Fruit fly (Drosophila melanogaster) whole organism, embryonic: ENCODE measurements around the gene Caf1-55.

Source experiments
- Atf-2 ChIP-seq: fragments of 200-800 bp; sonication (Bioruptor generic); optimal IDR thresholded peaks from 2 replicates; lab custom pipeline; 2016; ENCODE audit warnings: missing biosample characterization, missing genetic modification characterization
- CG10147 ChIP-seq: fragments of 200-800 bp; sonication (Bioruptor generic); optimal IDR thresholded peaks from 2 replicates; lab custom pipeline; 2019; ENCODE audit warnings: missing biosample characterization, mild to moderate bottlenecking, missing genetic modification characterization, moderate library complexity
- CG11398 ChIP-seq: fragments of 200-800 bp; sonication (Bioruptor generic); optimal IDR thresholded peaks from 2 replicates; lab custom pipeline; 2016; ENCODE audit warnings: missing biosample characterization, missing genetic modification characterization
- CG12219 ChIP-seq: fragments of 200-800 bp; sonication (Bioruptor generic); optimal IDR thresholded peaks from 3 replicates; lab custom pipeline; 2018; ENCODE audit warnings: missing biosample characterization, mild to moderate bottlenecking, missing genetic modification characterization
- CG13296 ChIP-seq: fragments of 200-800 bp; sonication (Bioruptor generic); optimal IDR thresholded peaks from 3 replicates; lab custom pipeline; 2018; ENCODE audit warnings: missing biosample characterization, mild to moderate bottlenecking, missing genetic modification characterization
- CG1647 ChIP-seq: fragments of 200-800 bp; sonication (Bioruptor generic); optimal IDR thresholded peaks from 3 replicates; lab custom pipeline; 2016; ENCODE audit warnings: missing biosample characterization, missing genetic modification characterization
- CG16779 ChIP-seq: fragments of 200-800 bp; sonication (Bioruptor generic); IDR thresholded peaks from 2 replicates; pipeline ENCODE4 v1.3.6; 2022; ENCODE audit warnings: missing biosample characterization, missing genetic modification characterization
- CG16863 ChIP-seq: fragments of 200-800 bp; sonication (Bioruptor generic); optimal IDR thresholded peaks from 3 replicates; lab custom pipeline; 2016; ENCODE audit warnings: missing biosample characterization, missing genetic modification characterization
- CG17328 ChIP-seq: fragments of 200-800 bp; sonication (Bioruptor generic); IDR thresholded peaks from 2 replicates; pipeline ENCODE4 v1.3.6; 2022; ENCODE audit warnings: missing biosample characterization, missing genetic modification characterization
- CG17359 ChIP-seq: fragments of 200-800 bp; sonication (Bioruptor generic); optimal IDR thresholded peaks from 3 replicates; lab custom pipeline; 2018; ENCODE audit warnings: missing biosample characterization, mild to moderate bottlenecking, missing genetic modification characterization, moderate library complexity
- CG17612 ChIP-seq: fragments of 200-800 bp; sonication (Bioruptor generic); IDR thresholded peaks from 2 replicates; pipeline ENCODE4 v1.3.6; 2022; ENCODE audit warnings: missing biosample characterization, missing genetic modification characterization
- CG17802 ChIP-seq: fragments of 200-800 bp; sonication (Bioruptor generic); optimal IDR thresholded peaks from 2 replicates; lab custom pipeline; 2018; ENCODE audit warnings: missing biosample characterization, mild to moderate bottlenecking, missing genetic modification characterization, moderate library complexity
- CG17829 ChIP-seq: fragments of 200-800 bp; optimal IDR thresholded peaks from 2 replicates; lab custom pipeline; 2019; ENCODE audit warnings: missing biosample characterization, mild to moderate bottlenecking, missing genetic modification characterization, moderate library complexity
- CG18476 ChIP-seq: fragments of 200-800 bp; sonication (Bioruptor generic); optimal IDR thresholded peaks from 2 replicates; lab custom pipeline; 2016; ENCODE audit warnings: missing biosample characterization, mild to moderate bottlenecking, missing genetic modification characterization
- CG18764 ChIP-seq: fragments of 200-800 bp; sonication (Bioruptor generic); optimal IDR thresholded peaks from 3 replicates; lab custom pipeline; 2016; ENCODE audit warnings: missing biosample characterization, missing genetic modification characterization
- CG2678 ChIP-seq: fragments of 200-800 bp; sonication (Bioruptor generic); optimal IDR thresholded peaks from 3 replicates; lab custom pipeline; 2019; ENCODE audit warnings: missing biosample characterization, mild to moderate bottlenecking, missing genetic modification characterization, moderate library complexity
- CG34224 ChIP-seq: fragments of 200-800 bp; sonication (Bioruptor generic); IDR thresholded peaks from 3 replicates; pipeline ENCODE4 v1.3.6; 2022; ENCODE audit warnings: missing biosample characterization, missing genetic modification characterization; ENCODE audit not compliant: partially characterized antibody
- CG4282 ChIP-seq: fragments of 200-800 bp; sonication (Bioruptor generic); optimal IDR thresholded peaks from 2 replicates; lab custom pipeline; 2016; ENCODE audit warnings: missing biosample characterization, missing genetic modification characterization
- CG4730 ChIP-seq: fragments of 200-800 bp; sonication (Bioruptor generic); IDR thresholded peaks from 2 replicates; pipeline ENCODE4 v1.3.6; 2022; ENCODE audit warnings: missing biosample characterization, missing genetic modification characterization
- CG4854 ChIP-seq: fragments of 200-800 bp; sonication (Bioruptor generic); optimal IDR thresholded peaks from 2 replicates; lab custom pipeline; 2016; ENCODE audit warnings: missing biosample characterization, missing genetic modification characterization, inconsistent platforms
- CG6654 ChIP-seq: fragments of 200-800 bp; sonication (Bioruptor generic); optimal IDR thresholded peaks from 2 replicates; lab custom pipeline; 2017; ENCODE audit warnings: missing biosample characterization, mild to moderate bottlenecking, missing genetic modification characterization
- CG6791 ChIP-seq: fragments of 200-800 bp; sonication (Bioruptor generic); IDR thresholded peaks from 3 replicates; pipeline ENCODE4 v1.3.6; 2022; ENCODE audit warnings: missing biosample characterization, missing genetic modification characterization; ENCODE audit not compliant: partially characterized antibody
- CG8359 ChIP-seq: fragments of 200-800 bp; sonication (Bioruptor generic); optimal IDR thresholded peaks from 2 replicates; lab custom pipeline; 2017; ENCODE audit warnings: missing biosample characterization, mild to moderate bottlenecking, missing genetic modification characterization, borderline replicate concordance
- Dip3 ChIP-seq: fragments of 200-800 bp; sonication (Bioruptor generic); optimal IDR thresholded peaks from 3 replicates; lab custom pipeline; 2016; ENCODE audit warnings: missing biosample characterization, missing genetic modification characterization
- E2f2 ChIP-seq: fragments of 200-800 bp; sonication (Bioruptor generic); IDR thresholded peaks from 2 replicates; pipeline ENCODE4 v1.3.6; 2022; ENCODE audit warnings: missing biosample characterization, missing genetic modification characterization
- H15 ChIP-seq: fragments of 200-800 bp; sonication (Bioruptor generic); IDR thresholded peaks from 3 replicates; pipeline ENCODE4 v1.3.6; 2022; ENCODE audit warnings: missing biosample characterization, missing genetic modification characterization
- HmgZ ChIP-seq: fragments of 200-800 bp; sonication (Bioruptor generic); optimal IDR thresholded peaks from 2 replicates; lab custom pipeline; 2018; ENCODE audit warnings: missing biosample characterization, mild to moderate bottlenecking, missing genetic modification characterization
- NC2β ChIP-seq: fragments of 200-800 bp; sonication (Bioruptor generic); optimal IDR thresholded peaks from 2 replicates; lab custom pipeline; 2016; ENCODE audit warnings: missing biosample characterization, missing genetic modification characterization
- NFAT ChIP-seq: fragments of 200-800 bp; sonication (Bioruptor generic); IDR thresholded peaks from 2 replicates; pipeline ENCODE4 v1.3.6; 2022; ENCODE audit warnings: missing biosample characterization, missing genetic modification characterization
- Spps ChIP-seq: fragments of 200-800 bp; sonication (Bioruptor generic); optimal IDR thresholded peaks from 2 replicates; lab custom pipeline; 2018; ENCODE audit warnings: missing biosample characterization, mild to moderate bottlenecking, missing genetic modification characterization
- abd-A ChIP-seq: fragments of 200-800 bp; sonication (Bioruptor generic); optimal IDR thresholded peaks from 3 replicates; lab custom pipeline; 2019; ENCODE audit warnings: missing biosample characterization, mild to moderate bottlenecking, missing genetic modification characterization, moderate library complexity
- ase ChIP-seq: fragments of 200-800 bp; sonication (Bioruptor generic); IDR thresholded peaks from 3 replicates; pipeline ENCODE4 v1.3.6; 2022; ENCODE audit warnings: missing biosample characterization, missing genetic modification characterization
- ash1 ChIP-seq: fragments of 200-800 bp; sonication (Bioruptor generic); optimal IDR thresholded peaks from 2 replicates; lab custom pipeline; 2018; ENCODE audit warnings: missing biosample characterization, mild to moderate bottlenecking, missing genetic modification characterization
- bbx ChIP-seq: fragments of 200-800 bp; sonication (Bioruptor generic); IDR thresholded peaks from 2 replicates; pipeline ENCODE4 v1.3.6; 2022; ENCODE audit warnings: missing biosample characterization, missing genetic modification characterization; ENCODE audit not compliant: partially characterized antibody
- cato ChIP-seq: fragments of 200-800 bp; sonication (Bioruptor generic); optimal IDR thresholded peaks from 2 replicates; lab custom pipeline; 2016; ENCODE audit warnings: missing biosample characterization, missing genetic modification characterization, borderline replicate concordance
- caup ChIP-seq: fragments of 200-800 bp; sonication (Bioruptor generic); optimal IDR thresholded peaks from 3 replicates; lab custom pipeline; 2017; ENCODE audit warnings: missing biosample characterization, mild to moderate bottlenecking, missing genetic modification characterization, moderate library complexity; ENCODE audit not compliant: severe bottlenecking
- cg ChIP-seq: fragments of 200-800 bp; sonication (Bioruptor generic); optimal IDR thresholded peaks from 3 replicates; lab custom pipeline; 2019; ENCODE audit warnings: missing biosample characterization, mild to moderate bottlenecking, missing genetic modification characterization, moderate library complexity
- croc ChIP-seq: fragments of 200-800 bp; sonication (Bioruptor generic); conservative IDR thresholded peaks from 3 replicates; pipeline ENCODE4 v1.3.6; 2022; ENCODE audit warnings: missing biosample characterization, missing genetic modification characterization
- dysf ChIP-seq: fragments of 200-800 bp; sonication (Bioruptor generic); IDR thresholded peaks from 3 replicates; pipeline ENCODE4 v1.3.6; 2022; ENCODE audit warnings: missing biosample characterization, missing genetic modification characterization
- eve ChIP-seq, 2 experiments: fragments of >200 bp; optimal IDR thresholded peaks; 2 replicates each; lab custom pipeline; 2017; ENCODE audit warnings: missing biosample characterization in 2 of 2, missing genetic modification characterization in 2 of 2
- gro ChIP-seq: fragments of 200-800 bp; sonication (Bioruptor generic); optimal IDR thresholded peaks from 2 replicates; lab custom pipeline; 2016; ENCODE audit warnings: missing biosample characterization, missing genetic modification characterization
- hkb ChIP-seq, 2 experiments: fragments of 200-800 bp in 1 of 2; fragments of >200 bp in 1 of 2; sonication (Bioruptor generic) in 1 of 2; IDR thresholded peaks in 1 of 2; optimal IDR thresholded peaks in 1 of 2; 2 replicates each; pipeline versions ENCODE4 v1.3.6 to Lab custom; 2017 to 2022; ENCODE audit warnings: missing biosample characterization in 1 of 2, missing genetic modification characterization in 1 of 2
- kay ChIP-seq: fragments of 200-800 bp; sonication (Bioruptor generic); optimal IDR thresholded peaks from 2 replicates; lab custom pipeline; 2016; ENCODE audit warnings: missing biosample characterization, missing genetic modification characterization
- lmd ChIP-seq: fragments of 200-800 bp; sonication (Bioruptor generic); IDR thresholded peaks from 2 replicates; pipeline ENCODE4 v1.3.6; 2022; ENCODE audit warnings: missing biosample characterization, missing genetic modification characterization
- lov ChIP-seq, 2 experiments: fragments of 200-800 bp in 1 of 2; fragments of >200 bp in 1 of 2; sonication (Bioruptor generic) in 1 of 2; IDR thresholded peaks in 1 of 2; optimal IDR thresholded peaks in 1 of 2; 2 replicates in 1 of 2; 3 replicates in 1 of 2; pipeline versions ENCODE4 v1.3.6 to Lab custom; 2017 to 2022; ENCODE audit warnings: missing biosample characterization in 1 of 2, missing genetic modification characterization in 1 of 2
- nerfin-1 ChIP-seq: fragments of 200-800 bp; sonication (Bioruptor generic); optimal IDR thresholded peaks from 3 replicates; lab custom pipeline; 2019; ENCODE audit warnings: missing biosample characterization, mild to moderate bottlenecking, missing genetic modification characterization, moderate library complexity
- psq ChIP-seq: fragments of 200-800 bp; sonication (Bioruptor generic); optimal IDR thresholded peaks from 2 replicates; lab custom pipeline; 2017; ENCODE audit warnings: missing biosample characterization, missing genetic modification characterization
- slou ChIP-seq: fragments of 200-800 bp; sonication (Bioruptor generic); optimal IDR thresholded peaks from 3 replicates; lab custom pipeline; 2016; ENCODE audit warnings: missing biosample characterization, missing genetic modification characterization
- sug ChIP-seq: fragments of 200-800 bp; optimal IDR thresholded peaks from 2 replicates; lab custom pipeline; 2019; ENCODE audit warnings: missing biosample characterization, mild to moderate bottlenecking, missing genetic modification characterization, moderate library complexity
- usp ChIP-seq: fragments of >200 bp; optimal IDR thresholded peaks from 2 replicates; lab custom pipeline; 2017; ENCODE audit warnings: missing biosample characterization, missing genetic modification characterization

The Caf1-55 gene

DNA sequence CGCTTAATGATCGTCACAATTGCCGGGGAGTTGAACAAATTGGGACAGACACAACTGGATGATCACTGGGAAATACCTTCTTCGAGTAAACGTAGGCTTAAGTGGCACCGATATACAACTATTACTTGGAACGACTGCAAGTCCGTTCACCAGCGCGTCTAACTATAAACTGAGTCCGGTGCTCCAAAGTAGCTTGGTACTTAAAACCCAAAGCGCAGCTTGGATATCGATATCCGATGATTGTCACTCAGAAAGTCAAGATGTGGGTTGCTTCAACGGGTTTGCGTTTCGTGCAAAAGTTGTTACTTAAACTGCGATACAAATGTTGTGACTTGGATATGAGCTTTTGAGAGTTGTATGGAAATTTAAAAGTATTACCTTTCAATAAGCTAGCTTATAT is 19.1 kb upstream of the Caf1-55 start, which contains the start of gene Spn88Ea (continued):
- TF ChIP-seq kay (GFP tag; lab: Kevin White, UChicago), result no peak
- TF ChIP-seq dysf (GFP tag; lab: Robert Waterston, UW), result no peak
- no peak for TF ChIP-seq sug (tag; lab: Kevin White, UChicago)
- no peak for TF ChIP-seq H15 (GFP tag; lab: Robert Waterston, UW)
- TF ChIP-seq CG2678, result no peak
- TF ChIP-seq CG17829 (tag; lab: Kevin White, UChicago), result no peak
- TF ChIP-seq CG8359 (GFP tag; lab: Kevin White, UChicago), result no peak
- TF ChIP-seq slou (GFP tag; lab: Kevin White, UChicago), result no peak
- no peak for TF ChIP-seq E2f2
- no peak for TF ChIP-seq lmd (GFP tag; lab: Robert Waterston, UW)
- no peak for TF ChIP-seq CG17612 (GFP tag; lab: Robert Waterston, UW)
- no peak for TF ChIP-seq CG16863 (GFP tag; lab: Kevin White, UChicago)
- TF ChIP-seq gro (GFP tag; lab: Kevin White, UChicago), result peak; percentile 22
- no peak for TF ChIP-seq CG18476 (GFP tag; lab: Kevin White, UChicago)
- no peak for TF ChIP-seq CG6654 (GFP tag; lab: Kevin White, UChicago)
- TF ChIP-seq NC2β (GFP tag; lab: Kevin White, UChicago), result no peak
- TF ChIP-seq bbx (GFP tag; lab: Robert Waterston, UW), result peak; percentile 56; the same call in 1 of the 2 replicates
- TF ChIP-seq CG4282 (GFP tag; lab: Kevin White, UChicago), result no peak
- TF ChIP-seq CG10147, result no peak
- no peak for TF ChIP-seq Atf-2
- peak; percentile 16 for TF ChIP-seq CG17359 (tag; lab: Kevin White, UChicago)
- peak; percentile 33; the same call in 1 of the 3 replicates for TF ChIP-seq CG34224 (GFP tag; lab: Robert Waterston, UW)
- no peak for TF ChIP-seq Dip3
- TF ChIP-seq CG17328 (GFP tag; lab: Robert Waterston, UW), result no peak; the same call in 1 of the 2 replicates
- no peak for TF ChIP-seq CG18764 (GFP tag; lab: Kevin White, UChicago)
- TF ChIP-seq CG16779, result no peak
- no peak for TF ChIP-seq Spps (tag; lab: Kevin White, UChicago)
- no peak for TF ChIP-seq CG1647 (GFP tag; lab: Kevin White, UChicago)
- no peak for TF ChIP-seq CG13296 (GFP tag; lab: Kevin White, UChicago)
- TF ChIP-seq cato (GFP tag; lab: Kevin White, UChicago), result no peak
- no peak for TF ChIP-seq nerfin-1 (tag; lab: Kevin White, UChicago)
- TF ChIP-seq ase (GFP tag; lab: Robert Waterston, UW), result no peak
- TF ChIP-seq CG4730 (GFP tag; lab: Robert Waterston, UW), result no peak
- no peak for TF ChIP-seq hkb (optimal IDR thresholded peaks at IDR 0.05; lab: Kevin White, UChicago)
- no peak for TF ChIP-seq hkb (GFP tag; IDR thresholded peaks at IDR 0.05; lab: Robert Waterston, UW)
- TF ChIP-seq NFAT, result no peak
- TF ChIP-seq cg (GFP tag; lab: Kevin White, UChicago), result no peak
- TF ChIP-seq eve (GFP tag; optimal IDR thresholded peaks at IDR 0.05; lab: Kevin White, UChicago), result no peak
- no peak for TF ChIP-seq usp (GFP tag; lab: Kevin White, UChicago)
- no peak for TF ChIP-seq psq (GFP tag; lab: Kevin White, UChicago)
- no peak for TF ChIP-seq abd-A (tag; lab: Kevin White, UChicago)
- TF ChIP-seq CG12219 (GFP tag; lab: Kevin White, UChicago), result no peak
- TF ChIP-seq CG17802, result peak; percentile 32
- no peak for TF ChIP-seq HmgZ (tag; lab: Kevin White, UChicago)
- no peak for TF ChIP-seq croc (GFP tag; lab: Robert Waterston, UW)
- TF ChIP-seq CG11398, result no peak
- no peak for TF ChIP-seq ash1 (GFP tag; lab: Kevin White, UChicago)
- TF ChIP-seq CG6791 (GFP tag; lab: Robert Waterston, UW), result peak; percentile 7; the same call in 1 of the 3 replicates
- no peak for TF ChIP-seq lov (optimal IDR thresholded peaks at IDR 0.05; lab: Kevin White, UChicago)
- no peak for TF ChIP-seq lov (GFP tag; IDR thresholded peaks at IDR 0.05; lab: Robert Waterston, UW)
- no peak for TF ChIP-seq caup (GFP tag; lab: Kevin White, UChicago)
- TF ChIP-seq CG4854, result no peak
